Worm (Caenorhabditis elegans): ENCODE measurements around the gene K08C7.4.

Gene K08C7.4

DNA sequence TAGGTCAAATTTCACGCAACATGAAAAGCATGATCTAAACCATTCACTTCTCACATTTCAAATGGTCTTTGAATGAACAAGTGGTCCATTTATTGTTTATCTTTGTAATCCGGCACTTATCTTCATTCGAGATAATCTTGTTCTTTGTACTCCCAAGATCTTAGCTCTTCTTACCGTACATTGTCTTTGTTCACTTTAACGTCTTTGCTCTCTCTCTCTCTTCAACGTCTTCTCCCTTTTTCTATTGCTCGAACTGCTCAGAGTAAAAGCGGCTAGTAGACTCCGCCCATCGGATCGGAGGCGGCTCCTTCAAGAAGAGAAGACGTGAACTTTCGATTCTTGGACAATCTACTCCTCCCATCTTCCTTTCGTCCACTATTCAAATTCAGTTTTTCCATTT is 43.6 kb downstream of the K08C7.4 start, which contains the start of gene F56C4.1:
TSS of gene F56C4.1 (plus strand) at position 301 of the 400 bp plus-strand sequence.
- no peak for TF ChIP-seq hlh-17 (GFP tag; optimal IDR thresholded peaks at IDR 0.05; ENCODE audit: borderline replicate concordance)
- TF ChIP-seq tbx-2 (tag; optimal IDR thresholded peaks at IDR 0.05) = no peak
- TF ChIP-seq nhr-20 (tag; optimal IDR thresholded peaks at IDR 0.05) = no peak
- no peak for TF ChIP-seq vab-15 (tag; optimal IDR thresholded peaks at IDR 0.05)
- TF ChIP-seq ceh-88 (GFP tag; IDR thresholded peaks at IDR 0.05) = no peak
- no peak for TF ChIP-seq unc-86 (tag; optimal IDR thresholded peaks at IDR 0.05)
- no peak for TF ChIP-seq snpc-4 (tag; optimal IDR thresholded peaks at IDR 0.05)
- no peak for TF ChIP-seq egl-27 (tag; optimal IDR thresholded peaks at IDR 0.05)
- no peak for TF ChIP-seq ztf-11 (tag; optimal IDR thresholded peaks at IDR 0.05)
- no peak for TF ChIP-seq elt-2 (tag; optimal IDR thresholded peaks at IDR 0.05)
- TF ChIP-seq efl-1 (optimal IDR thresholded peaks at IDR 0.05) = no peak
- TF ChIP-seq efl-1 (GFP tag; optimal IDR thresholded peaks at IDR 0.05 in 1 of 2) = no peak
- no peak for TF ChIP-seq mef-2 (tag; optimal IDR thresholded peaks at IDR 0.05)
- no peak for TF ChIP-seq pqm-1 (tag; optimal IDR thresholded peaks at IDR 0.05)
- no peak for TF ChIP-seq sox-4 (tag; optimal IDR thresholded peaks at IDR 0.05)
- TF ChIP-seq ceh-90 (tag; optimal IDR thresholded peaks at IDR 0.05) = no peak
- no peak for TF ChIP-seq nhr-28 (tag; optimal IDR thresholded peaks at IDR 0.05)
- no peak for TF ChIP-seq nhr-237 (tag; optimal IDR thresholded peaks at IDR 0.05)
- no peak for TF ChIP-seq pag-3 (tag; optimal IDR thresholded peaks at IDR 0.05; ENCODE audit: borderline replicate concordance, insufficient read depth)
- TF ChIP-seq nhr-84 (tag; optimal IDR thresholded peaks at IDR 0.05) = no peak
- no peak for TF ChIP-seq nhr-47 (tag; optimal IDR thresholded peaks at IDR 0.05)

DNA sequence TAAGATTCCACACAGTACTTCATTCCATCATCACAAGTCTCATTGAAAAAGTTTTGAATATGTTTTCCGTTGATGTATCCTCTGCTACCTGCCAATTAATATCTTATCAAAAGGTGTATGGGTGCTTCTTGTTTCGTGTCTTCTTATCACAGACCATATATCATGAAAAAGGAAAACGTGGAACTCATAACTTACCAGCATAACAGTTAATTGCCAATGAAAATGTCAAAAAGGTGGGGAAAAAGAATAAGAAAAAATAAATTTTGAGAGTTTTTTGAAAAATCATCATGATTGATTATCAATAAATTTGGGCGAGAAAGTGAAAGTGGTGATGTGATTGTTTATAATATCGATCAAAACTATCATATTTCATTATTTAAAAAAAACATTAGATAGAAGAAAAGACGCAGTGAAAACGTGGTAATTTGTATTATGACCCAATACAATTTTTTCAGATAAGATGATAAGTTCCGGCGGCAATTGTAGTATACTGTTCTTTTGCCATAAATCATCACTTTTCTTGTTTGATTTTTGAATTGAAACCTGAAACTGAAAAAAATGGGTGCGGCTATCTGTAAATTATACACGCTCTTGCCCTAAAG is 49.2 kb downstream of the K08C7.4 start, which contains the start of gene F56C4.4:
TSS of gene F56C4.4 (minus strand) at position 315 of the 602 bp plus-strand sequence.
- peak; percentile 63 for TF ChIP-seq elt-2 (tag; optimal IDR thresholded peaks at IDR 0.05)
- TF ChIP-seq fkh-4 (tag; optimal IDR thresholded peaks at IDR 0.05; ENCODE audit: borderline replicate concordance) = no peak
- TF ChIP-seq blmp-1 (tag; optimal IDR thresholded peaks at IDR 0.05) = peak; percentile 31
- no peak for TF ChIP-seq ceh-88 (GFP tag; IDR thresholded peaks at IDR 0.05)
- peak; percentile 2 for TF ChIP-seq lin-14 (GFP tag; optimal IDR thresholded peaks at IDR 0.05)
- no peak for TF ChIP-seq unc-62 (GFP tag; optimal IDR thresholded peaks at IDR 0.05)

Measured in whole organism, L1 larva.